Fruit fly (Drosophila melanogaster) whole organism, embryonic: ENCODE results near the gene CG32176.

Source experiments
- ATbp ChIP-seq: fragments of 200-800 bp; sonication (Bioruptor generic); optimal IDR thresholded peaks from 2 replicates; lab custom pipeline; 2017; ENCODE audit warnings: missing biosample characterization, mild to moderate bottlenecking, missing genetic modification characterization, missing genetic modification reagents
- Blimp-1 ChIP-seq: fragments of 200-800 bp; sonication (Bioruptor generic); optimal IDR thresholded peaks from 3 replicates; lab custom pipeline; 2018; ENCODE audit warnings: missing biosample characterization, missing genetic modification characterization, mild to moderate bottlenecking, moderate library complexity, missing genetic modification reagents
- CG10267 ChIP-seq: fragments of 200-800 bp; sonication (Bioruptor generic); optimal IDR thresholded peaks from 2 replicates; lab custom pipeline; 2018; ENCODE audit warnings: missing biosample characterization, mild to moderate bottlenecking, missing genetic modification characterization, moderate library complexity
- CG11504 ChIP-seq: fragments of 200-800 bp; sonication (Bioruptor generic); optimal IDR thresholded peaks from 3 replicates; lab custom pipeline; 2019; ENCODE audit warnings: missing biosample characterization, mild to moderate bottlenecking, missing genetic modification characterization, moderate library complexity
- CG11695 ChIP-seq: fragments of 200-800 bp; sonication (Bioruptor generic); IDR thresholded peaks from 3 replicates; pipeline ENCODE4 v1.3.6; 2022; ENCODE audit warnings: missing biosample characterization, missing genetic modification characterization
- CG12299 ChIP-seq: fragments of 200-800 bp; sonication (Bioruptor generic); optimal IDR thresholded peaks from 2 replicates; lab custom pipeline; 2018; ENCODE audit warnings: missing biosample characterization, mild to moderate bottlenecking, missing genetic modification characterization
- CG12659 ChIP-seq: fragments of 200-800 bp; sonication (Bioruptor generic); optimal IDR thresholded peaks from 3 replicates; lab custom pipeline; 2017; ENCODE audit warnings: mild to moderate bottlenecking, missing biosample characterization, missing genetic modification reagents, missing genetic modification characterization
- CG13296 ChIP-seq: fragments of 200-800 bp; sonication (Bioruptor generic); optimal IDR thresholded peaks from 3 replicates; lab custom pipeline; 2018; ENCODE audit warnings: missing biosample characterization, mild to moderate bottlenecking, missing genetic modification characterization
- CG15011 ChIP-seq: fragments of 200-800 bp; sonication (Bioruptor generic); optimal IDR thresholded peaks from 3 replicates; lab custom pipeline; 2018; ENCODE audit warnings: missing biosample characterization, mild to moderate bottlenecking, missing genetic modification characterization
- CG16815 ChIP-seq: fragments of 200-800 bp; sonication (Bioruptor generic); optimal IDR thresholded peaks from 3 replicates; lab custom pipeline; 2017; ENCODE audit warnings: missing biosample characterization, mild to moderate bottlenecking, missing genetic modification characterization
- CG17359 ChIP-seq: fragments of 200-800 bp; sonication (Bioruptor generic); optimal IDR thresholded peaks from 3 replicates; lab custom pipeline; 2018; ENCODE audit warnings: missing biosample characterization, mild to moderate bottlenecking, missing genetic modification characterization, moderate library complexity
- CG17829 ChIP-seq: fragments of 200-800 bp; optimal IDR thresholded peaks from 2 replicates; lab custom pipeline; 2019; ENCODE audit warnings: missing biosample characterization, mild to moderate bottlenecking, missing genetic modification characterization, moderate library complexity
- CG18011 ChIP-seq: fragments of 200-800 bp; sonication (Bioruptor generic); optimal IDR thresholded peaks from 2 replicates; lab custom pipeline; 2017; ENCODE audit warnings: missing biosample characterization, missing genetic modification characterization, mild to moderate bottlenecking, moderate library complexity, missing genotype
- CG18599 ChIP-seq: fragments of 200-800 bp; sonication (Bioruptor generic); optimal IDR thresholded peaks from 3 replicates; lab custom pipeline; 2017; ENCODE audit warnings: missing biosample characterization, missing genetic modification characterization, mild to moderate bottlenecking, moderate library complexity, missing genetic modification reagents
- CG2120 ChIP-seq: fragments of 200-800 bp; sonication (Bioruptor generic); optimal IDR thresholded peaks from 3 replicates; lab custom pipeline; 2016; ENCODE audit warnings: missing biosample characterization, missing genetic modification characterization
- CG2712 ChIP-seq: fragments of 200-800 bp; optimal IDR thresholded peaks from 3 replicates; lab custom pipeline; 2019; ENCODE audit warnings: missing biosample characterization, mild to moderate bottlenecking, missing genetic modification characterization, moderate library complexity
- CG30403 ChIP-seq: fragments of 200-800 bp; sonication (Bioruptor generic); optimal IDR thresholded peaks from 3 replicates; lab custom pipeline; 2016; ENCODE audit warnings: missing biosample characterization, missing genetic modification characterization
- CG31365 ChIP-seq: fragments of 200-800 bp; sonication (Bioruptor generic); optimal IDR thresholded peaks from 2 replicates; lab custom pipeline; 2018; ENCODE audit warnings: missing biosample characterization, mild to moderate bottlenecking, missing genetic modification characterization
- CG4424 ChIP-seq: fragments of 200-800 bp; sonication (Bioruptor generic); optimal IDR thresholded peaks from 3 replicates; lab custom pipeline; 2016; ENCODE audit warnings: missing biosample characterization, missing genetic modification characterization
- CG4820 ChIP-seq: fragments of 200-800 bp; sonication (Bioruptor generic); optimal IDR thresholded peaks from 3 replicates; lab custom pipeline; 2016; ENCODE audit warnings: missing biosample characterization, missing genetic modification characterization
- CG7556 ChIP-seq: fragments of 200-800 bp; sonication (Bioruptor generic); optimal IDR thresholded peaks from 2 replicates; lab custom pipeline; 2017; ENCODE audit warnings: missing biosample characterization, mild to moderate bottlenecking, missing genetic modification characterization
- CG8924 ChIP-seq: fragments of 200-800 bp; optimal IDR thresholded peaks from 3 replicates; lab custom pipeline; 2019; ENCODE audit warnings: missing biosample characterization, mild to moderate bottlenecking, missing genetic modification characterization, moderate library complexity
- CG9727 ChIP-seq: fragments of 200-800 bp; sonication (Bioruptor generic); optimal IDR thresholded peaks from 3 replicates; lab custom pipeline; 2017; ENCODE audit warnings: missing biosample characterization, mild to moderate bottlenecking, missing genetic modification characterization
- Dad ChIP-seq: fragments of 200-800 bp; sonication (Bioruptor generic); optimal IDR thresholded peaks from 3 replicates; lab custom pipeline; 2016; ENCODE audit warnings: missing biosample characterization, missing genetic modification characterization
- Dek ChIP-seq: fragments of 200-800 bp; sonication (Bioruptor generic); optimal IDR thresholded peaks from 3 replicates; lab custom pipeline; 2019; ENCODE audit warnings: missing biosample characterization, mild to moderate bottlenecking, missing genetic modification characterization, moderate library complexity
- Dip2 ChIP-seq: fragments of 200-800 bp; sonication (Bioruptor generic); IDR thresholded peaks from 2 replicates; pipeline ENCODE4 v1.3.6; 2022; ENCODE audit warnings: missing biosample characterization, missing genetic modification characterization
- E2f1 ChIP-seq: fragments of 200-800 bp; sonication (Bioruptor generic); IDR thresholded peaks from 2 replicates; pipeline ENCODE4 v1.3.6; 2022; ENCODE audit warnings: missing biosample characterization, missing genetic modification characterization
- Gsc ChIP-seq: fragments of 200-800 bp; sonication (Bioruptor generic); IDR thresholded peaks from 2 replicates; pipeline ENCODE4 v1.3.6; 2022; ENCODE audit warnings: missing biosample characterization, missing genetic modification characterization
- HHEX ChIP-seq: fragments of 200-800 bp; sonication (Bioruptor generic); optimal IDR thresholded peaks from 3 replicates; lab custom pipeline; 2017; ENCODE audit warnings: missing biosample characterization, mild to moderate bottlenecking, missing genetic modification characterization, missing genetic modification reagents
- HLH4C ChIP-seq: fragments of 200-800 bp; sonication (Bioruptor generic); IDR thresholded peaks from 3 replicates; pipeline ENCODE4 v1.3.6; 2022; ENCODE audit warnings: missing biosample characterization, missing genetic modification characterization; ENCODE audit not compliant: partially characterized antibody
- HLHmδ ChIP-seq: fragments of 200-800 bp; sonication (Bioruptor generic); optimal IDR thresholded peaks from 2 replicates; lab custom pipeline; 2018; ENCODE audit warnings: missing biosample characterization, mild to moderate bottlenecking, missing genetic modification characterization, moderate library complexity
- Meics ChIP-seq: fragments of 200-800 bp; sonication (Bioruptor generic); optimal IDR thresholded peaks from 2 replicates; lab custom pipeline; 2017; ENCODE audit warnings: missing biosample characterization, mild to moderate bottlenecking, missing genetic modification characterization
- Nf-YB ChIP-seq: fragments of 200-800 bp; sonication (Bioruptor generic); optimal IDR thresholded peaks from 3 replicates; lab custom pipeline; 2019; ENCODE audit warnings: missing biosample characterization, mild to moderate bottlenecking, missing genetic modification characterization, moderate library complexity
- Oli ChIP-seq: fragments of 200-800 bp; sonication (Bioruptor generic); optimal IDR thresholded peaks from 2 replicates; lab custom pipeline; 2018; ENCODE audit warnings: missing biosample characterization, mild to moderate bottlenecking, missing genetic modification characterization, moderate library complexity
- al ChIP-seq: fragments of 200-800 bp; sonication (Bioruptor generic); IDR thresholded peaks from 2 replicates; pipeline ENCODE4 v1.3.6; 2022; ENCODE audit warnings: missing biosample characterization, missing genetic modification characterization
- dimm ChIP-seq: fragments of 200-800 bp; sonication (Bioruptor generic); IDR thresholded peaks from 2 replicates; pipeline ENCODE4 v1.3.6; 2022; ENCODE audit warnings: missing biosample characterization, missing genetic modification characterization
- esg ChIP-seq: fragments of 200-800 bp; sonication (Bioruptor generic); conservative IDR thresholded peaks from 2 replicates; pipeline ENCODE4 v1.3.6; 2022; ENCODE audit warnings: missing biosample characterization, missing genetic modification characterization
- gem ChIP-seq: fragments of 200-800 bp; sonication (Bioruptor generic); optimal IDR thresholded peaks from 2 replicates; lab custom pipeline; 2019; ENCODE audit warnings: missing biosample characterization, mild to moderate bottlenecking, missing genetic modification characterization, moderate library complexity
- jigr1 ChIP-seq: fragments of 200-800 bp; sonication (Bioruptor generic); IDR thresholded peaks from 3 replicates; pipeline ENCODE4 v1.3.6; 2022; ENCODE audit warnings: missing biosample characterization, missing genetic modification characterization
- lab ChIP-seq: fragments of 200-800 bp; sonication (Bioruptor generic); optimal IDR thresholded peaks from 3 replicates; lab custom pipeline; 2017; ENCODE audit warnings: missing biosample characterization, missing genetic modification characterization, mild to moderate bottlenecking, moderate library complexity, missing genetic modification reagents
- mam ChIP-seq: fragments of 200-800 bp; sonication (Bioruptor generic); optimal IDR thresholded peaks from 3 replicates; lab custom pipeline; 2016; ENCODE audit warnings: missing biosample characterization, missing genetic modification characterization
- nau ChIP-seq: fragments of 200-800 bp; sonication (Bioruptor generic); optimal IDR thresholded peaks from 3 replicates; lab custom pipeline; 2017; ENCODE audit warnings: missing biosample characterization, mild to moderate bottlenecking, missing genetic modification characterization, missing genetic modification reagents
- nmo ChIP-seq: fragments of 200-800 bp; sonication (Bioruptor generic); optimal IDR thresholded peaks from 2 replicates; lab custom pipeline; 2018; ENCODE audit warnings: missing biosample characterization, mild to moderate bottlenecking, missing genetic modification characterization, moderate library complexity
- org-1 ChIP-seq: fragments of 200-800 bp; sonication (Bioruptor generic); optimal IDR thresholded peaks from 2 replicates; lab custom pipeline; 2017; ENCODE audit warnings: missing biosample characterization, missing genetic modification characterization
- repo ChIP-seq: fragments of 200-800 bp; sonication (Bioruptor generic); optimal IDR thresholded peaks from 2 replicates; lab custom pipeline; 2016; ENCODE audit warnings: missing biosample characterization, missing genetic modification characterization
- sc ChIP-seq, 3 experiments: fragments of >200 bp in 2 of 3; fragments of 200-800 bp in 1 of 3; sonication (Bioruptor generic) in 1 of 3; optimal IDR thresholded peaks; 2 replicates in 2 of 3; 3 replicates in 1 of 3; lab custom pipeline; 2017; ENCODE audit warnings: mild to moderate bottlenecking in 1 of 3, missing biosample characterization in 1 of 3, missing genetic modification characterization in 1 of 3, missing genetic modification reagents in 1 of 3
- scrt ChIP-seq: fragments of 200-800 bp; sonication (Bioruptor generic); optimal IDR thresholded peaks from 2 replicates; lab custom pipeline; 2018; ENCODE audit warnings: missing biosample characterization, mild to moderate bottlenecking, missing genetic modification characterization, moderate library complexity
- tio ChIP-seq: fragments of 200-800 bp; sonication (Bioruptor generic); optimal IDR thresholded peaks from 2 replicates; lab custom pipeline; 2017; ENCODE audit warnings: missing biosample characterization, missing genetic modification characterization, inconsistent platforms
- tna ChIP-seq: fragments of 200-800 bp; sonication (Bioruptor generic); IDR thresholded peaks from 2 replicates; pipeline ENCODE4 v1.3.6; 2022; ENCODE audit warnings: missing biosample characterization, missing genetic modification characterization; ENCODE audit not compliant: partially characterized antibody

The CG32176 gene

DNA sequence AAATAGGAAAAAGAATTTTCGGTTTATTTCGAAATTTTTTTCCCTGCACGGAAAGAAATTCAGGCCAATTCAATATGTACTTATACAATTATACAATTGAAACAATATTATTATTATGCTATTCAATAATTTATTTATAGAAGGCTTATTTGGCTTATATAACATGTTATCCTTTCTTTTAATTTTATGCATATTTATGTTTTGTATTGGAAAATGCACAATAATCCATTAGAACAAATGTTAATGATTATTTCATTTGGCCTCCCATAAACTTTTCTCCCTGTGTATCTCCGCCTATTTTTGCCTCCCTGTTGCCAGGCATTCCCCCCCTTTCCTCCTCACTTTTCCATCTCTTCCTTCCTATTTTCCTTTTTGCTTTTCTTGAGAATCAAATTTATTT lies 14.2 kb downstream of the CG32176 start (continued):
- TF ChIP-seq sc (optimal IDR thresholded peaks at IDR 0.05; lab: Kevin White, UChicago) (no peak), sc (GFP tag; optimal IDR thresholded peaks at IDR 0.05; lab: Kevin White, UChicago) (no peak), nmo (GFP tag; lab: Kevin White, UChicago) (peak; percentile 19), CG8924 (peak; percentile 36), scrt (GFP tag; lab: Kevin White, UChicago) (no peak), CG16815 (no peak), Oli (peak; percentile 16), ATbp (GFP tag; lab: Kevin White, UChicago) (peak; percentile 17), E2f1 (GFP tag; lab: Robert Waterston, UW) (0 out of 2 replicates have a peak, but pooled peaks have one; percentile 9), nau (no peak), CG31365 (tag; lab: Kevin White, UChicago) (no peak), CG11504 (tag; lab: Kevin White, UChicago) (peak; percentile 55), HHEX (GFP tag; lab: Kevin White, UChicago) (peak; percentile 14), jigr1 (GFP tag; lab: Robert Waterston, UW) (no peak), HLHmδ (no peak), Dad (GFP tag; lab: Kevin White, UChicago) (no peak), CG4820 (GFP tag; lab: Kevin White, UChicago) (no peak), CG12659 (GFP tag; lab: Kevin White, UChicago) (peak; percentile 30), CG17829 (tag; lab: Kevin White, UChicago) (peak; percentile 17), Blimp-1 (GFP tag; lab: Kevin White, UChicago) (peak; percentile 7), CG12299 (tag; lab: Kevin White, UChicago) (no peak), lab (peak; percentile 68), Nf-YB (GFP tag; lab: Kevin White, UChicago) (no peak), gem (tag; lab: Kevin White, UChicago) (peak; percentile 63), CG17359 (tag; lab: Kevin White, UChicago) (peak; percentile 8), CG11695 (GFP tag; lab: Robert Waterston, UW) (peak; percentile 47; the same call in 1 of the 3 replicates), mam (GFP tag; lab: Kevin White, UChicago) (no peak), Meics (GFP tag; lab: Kevin White, UChicago) (peak; percentile 47), CG2120 (GFP tag; lab: Kevin White, UChicago) (peak; percentile 38), CG15011 (GFP tag; lab: Kevin White, UChicago) (peak; percentile 9), tio (GFP tag; lab: Kevin White, UChicago) (peak; percentile 19), CG10267 (tag; lab: Kevin White, UChicago) (peak; percentile 15), Dip2 (GFP tag; lab: Robert Waterston, UW) (no peak), esg (GFP tag; lab: Robert Waterston, UW) (0 out of 2 replicates have a peak, but pooled peaks have one; percentile 7), dimm (GFP tag; lab: Robert Waterston, UW) (no peak), tna (GFP tag; lab: Robert Waterston, UW) (no peak), CG7556 (GFP tag; lab: Kevin White, UChicago) (peak; percentile 78), CG18011 (GFP tag; lab: Kevin White, UChicago) (no peak), CG4424 (GFP tag; lab: Kevin White, UChicago) (peak; percentile 17), org-1 (GFP tag; lab: Kevin White, UChicago) (peak; percentile 18), CG30403 (GFP tag; lab: Kevin White, UChicago) (peak; percentile 44), CG13296 (GFP tag; lab: Kevin White, UChicago) (peak; percentile 25), CG9727 (GFP tag; lab: Kevin White, UChicago) (peak; percentile 54), al (no peak), HLH4C (GFP tag; lab: Robert Waterston, UW) (no peak), CG18599 (GFP tag; lab: Kevin White, UChicago) (peak; percentile 77), repo (GFP tag; lab: Kevin White, UChicago) (no peak), CG2712 (peak; percentile 44), Dek (tag; lab: Kevin White, UChicago) (peak; percentile 19), Gsc (GFP tag; lab: Robert Waterston, UW) (no peak)
